Fruit fly (Drosophila melanogaster): ENCODE data around the gene CG42327.

CG42327 gene

dm6 chr3R:11628416-11629041 lies 27.4 kb upstream of the CG42327 start, which contains the start of gene CG14712 (continued):
- TF ChIP-seq CG32767 (GFP tag; IDR thresholded peaks at IDR 0.05), result no peak
- TF ChIP-seq amos (GFP tag; IDR thresholded peaks at IDR 0.05; ENCODE audit: partially characterized antibody), result peak; percentile 56; the same call in 1 of the 2 replicates
- TF ChIP-seq CG4424 (GFP tag; optimal IDR thresholded peaks at IDR 0.05), result peak; percentile 24
- no peak for TF ChIP-seq mirr (GFP tag; optimal IDR thresholded peaks at IDR 0.05)
- TF ChIP-seq az2 (GFP tag; optimal IDR thresholded peaks at IDR 0.05), result peak; percentile 29
- peak in 1 of 2 experiments; percentile 22 for TF ChIP-seq insv (GFP tag; optimal IDR thresholded peaks at IDR 0.05)
- peak; percentile 48 for TF ChIP-seq B-H2 (GFP tag; optimal IDR thresholded peaks at IDR 0.05)
- TF ChIP-seq rib (GFP tag; IDR thresholded peaks at IDR 0.05), result no peak
- TF ChIP-seq repo (GFP tag; optimal IDR thresholded peaks at IDR 0.05), result no peak
- TF ChIP-seq CTCF (GFP tag; optimal IDR thresholded peaks at IDR 0.05), result no peak
- TF ChIP-seq pfk (GFP tag; optimal IDR thresholded peaks at IDR 0.05), result no peak
- TF ChIP-seq Meics (GFP tag; optimal IDR thresholded peaks at IDR 0.05), result no peak
- TF ChIP-seq CG13775 (GFP tag; optimal IDR thresholded peaks at IDR 0.05), result peak; percentile 11
- no peak for TF ChIP-seq jumu (GFP tag; optimal IDR thresholded peaks at IDR 0.05)
- peak; percentile 80 for TF ChIP-seq HLH4C (GFP tag; IDR thresholded peaks at IDR 0.05; ENCODE audit: partially characterized antibody)
- TF ChIP-seq ERR (GFP tag; optimal IDR thresholded peaks at IDR 0.05), result no peak
- peak; percentile 49 for TF ChIP-seq CG17186 (GFP tag; optimal IDR thresholded peaks at IDR 0.05)
- TF ChIP-seq CG7963 (GFP tag; IDR thresholded peaks at IDR 0.05; ENCODE audit: partially characterized antibody), result peak; percentile 37; the same call in 1 of the 3 replicates
- peak; percentile 83 for TF ChIP-seq CG15514 (GFP tag; optimal IDR thresholded peaks at IDR 0.05)
- peak; percentile 45 for TF ChIP-seq Xbp1 (GFP tag; optimal IDR thresholded peaks at IDR 0.05)
- no peak for TF ChIP-seq CG6854 (GFP tag; optimal IDR thresholded peaks at IDR 0.05)
- peak; percentile 67 for TF ChIP-seq sna (GFP tag; IDR thresholded peaks at IDR 0.05; ENCODE audit: partially characterized antibody)
- TF ChIP-seq CG7928 (GFP tag; optimal IDR thresholded peaks at IDR 0.05), result peak; percentile 63
- no peak for TF ChIP-seq cas (GFP tag; IDR thresholded peaks at IDR 0.05)
- TF ChIP-seq ssp (GFP tag; IDR thresholded peaks at IDR 0.05), result no peak
- no peak for TF ChIP-seq CG9215 (GFP tag; IDR thresholded peaks at IDR 0.05)
- TF ChIP-seq CG10543 (GFP tag; optimal IDR thresholded peaks at IDR 0.05), result peak; percentile 10
- TF ChIP-seq sd (tag; optimal IDR thresholded peaks at IDR 0.05), result no peak
- no peak for TF ChIP-seq Trl (optimal IDR thresholded peaks at IDR 0.05)
- peak; percentile 18 for TF ChIP-seq Trl (GFP tag; optimal IDR thresholded peaks at IDR 0.05)
- TF ChIP-seq CG6272 (GFP tag; IDR thresholded peaks at IDR 0.05), result no peak
- TF ChIP-seq tup (GFP tag; optimal IDR thresholded peaks at IDR 0.05), result no peak
- TF ChIP-seq lilli (GFP tag; optimal IDR thresholded peaks at IDR 0.05), result peak; percentile 67
- no peak for TF ChIP-seq CG1792 (GFP tag; optimal IDR thresholded peaks at IDR 0.05)
- peak; percentile 92 for TF ChIP-seq YL-1 (GFP tag; optimal IDR thresholded peaks at IDR 0.05)
- TF ChIP-seq CG8359 (GFP tag; optimal IDR thresholded peaks at IDR 0.05; ENCODE audit: borderline replicate concordance), result no peak
- peak; percentile 45; the same call in 1 of the 2 replicates for TF ChIP-seq inv (GFP tag; IDR thresholded peaks at IDR 0.05; ENCODE audit: partially characterized antibody)
- TF ChIP-seq CG1603 (tag; optimal IDR thresholded peaks at IDR 0.05), result no peak
- TF ChIP-seq ftz-f1 (GFP tag; optimal IDR thresholded peaks at IDR 0.05), result peak; percentile 75
- peak in 1 of 2 experiments; percentile 36 for TF ChIP-seq Hr51 (GFP tag; optimal IDR thresholded peaks at IDR 0.05)
- TF ChIP-seq Opbp (GFP tag; IDR thresholded peaks at IDR 0.05; ENCODE audit: partially characterized antibody), result 0 out of 3 replicates have a peak, but pooled peaks have one; percentile 25
- peak; percentile 43 for TF ChIP-seq Nf-YC (tag; optimal IDR thresholded peaks at IDR 0.05)
- TF ChIP-seq CG17359 (tag; optimal IDR thresholded peaks at IDR 0.05), result no peak
- TF ChIP-seq pita (GFP tag; optimal IDR thresholded peaks at IDR 0.05), result no peak
- peak; percentile 22; the same call in 1 of the 3 replicates for TF ChIP-seq Doc3 (GFP tag; IDR thresholded peaks at IDR 0.05; ENCODE audit: partially characterized antibody)
- no peak for TF ChIP-seq chm (GFP tag; IDR thresholded peaks at IDR 0.05)
- peak; percentile 21; the same call in 1 of the 2 replicates for TF ChIP-seq CG14441 (GFP tag; IDR thresholded peaks at IDR 0.05)
- TF ChIP-seq MESR4 (GFP tag; optimal IDR thresholded peaks at IDR 0.05), result peak; percentile 69
- TF ChIP-seq Hr3 (GFP tag; optimal IDR thresholded peaks at IDR 0.05), result no peak
